Worm (Caenorhabditis elegans): ENCODE results near the gene srw-109.

DNA sequence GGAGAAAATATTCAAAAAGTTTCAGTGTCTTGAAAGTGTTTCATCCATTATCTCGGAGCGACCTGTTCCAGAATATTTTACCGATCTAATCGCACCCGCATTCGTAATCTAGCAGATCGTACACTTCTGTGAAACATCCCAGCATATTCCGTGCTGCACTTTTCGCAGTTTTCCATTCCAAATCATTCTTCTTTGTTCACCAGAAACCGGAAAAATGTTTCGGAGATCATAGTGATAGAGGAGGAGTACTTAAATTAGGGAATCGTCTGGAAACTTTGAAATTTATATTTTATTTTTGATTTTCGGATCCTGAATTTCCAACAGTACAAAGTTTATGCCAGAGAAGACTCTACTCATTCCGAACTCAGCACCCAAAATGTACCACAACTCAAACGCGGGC is 23.3 kb downstream of the srw-109 start, which contains the start of gene K06H6.2:
- TF ChIP-seq ama-1 (optimal IDR thresholded peaks at IDR 0.05): no peak
- no peak for TF ChIP-seq ets-7 (tag; optimal IDR thresholded peaks at IDR 0.05)
- TF ChIP-seq hnd-1 (tag; optimal IDR thresholded peaks at IDR 0.05): no peak
- no peak for TF ChIP-seq scrt-1 (GFP tag; IDR thresholded peaks at IDR 0.05)
- TF ChIP-seq tbx-11 (GFP tag; IDR thresholded peaks at IDR 0.05): no peak
- no peak for TF ChIP-seq flt-1 (GFP tag; IDR thresholded peaks at IDR 0.05)
- no peak for TF ChIP-seq tra-4 (tag; optimal IDR thresholded peaks at IDR 0.05)
- no peak for TF ChIP-seq tbx-37 (GFP tag; conservative IDR thresholded peaks at IDR 0.05)
- no peak for TF ChIP-seq aly-1 (tag; optimal IDR thresholded peaks at IDR 0.05)

Measured in whole organism, early embryonic.